Fruit fly (Drosophila melanogaster) whole organism, embryonic: ENCODE data around the gene CG13962.

Experiments
- CG10959 ChIP-seq: fragments of 200-800 bp; sonication (Bioruptor generic); IDR thresholded peaks from 2 replicates; pipeline ENCODE4 v1.3.6; 2022; ENCODE audit warnings: missing biosample characterization, missing genetic modification characterization
- CG18619 ChIP-seq: fragments of 200-800 bp; sonication (Bioruptor generic); optimal IDR thresholded peaks from 3 replicates; lab custom pipeline; 2017; ENCODE audit warnings: missing biosample characterization, mild to moderate bottlenecking, missing genetic modification characterization
- CG2678 ChIP-seq: fragments of 200-800 bp; sonication (Bioruptor generic); optimal IDR thresholded peaks from 3 replicates; lab custom pipeline; 2019; ENCODE audit warnings: missing biosample characterization, mild to moderate bottlenecking, missing genetic modification characterization, moderate library complexity
- CG8281 ChIP-seq: fragments of 200-800 bp; sonication (Bioruptor generic); optimal IDR thresholded peaks from 2 replicates; lab custom pipeline; 2018; ENCODE audit warnings: missing biosample characterization, mild to moderate bottlenecking, missing genetic modification characterization, moderate library complexity
- CG8924 ChIP-seq: fragments of 200-800 bp; optimal IDR thresholded peaks from 3 replicates; lab custom pipeline; 2019; ENCODE audit warnings: missing biosample characterization, mild to moderate bottlenecking, missing genetic modification characterization, moderate library complexity
- CG9932 ChIP-seq: fragments of 200-800 bp; sonication (Bioruptor generic); IDR thresholded peaks from 2 replicates; pipeline ENCODE4 v1.3.6; 2022; ENCODE audit warnings: missing biosample characterization, missing genetic modification characterization
- abd-A ChIP-seq: fragments of 200-800 bp; sonication (Bioruptor generic); optimal IDR thresholded peaks from 3 replicates; lab custom pipeline; 2019; ENCODE audit warnings: missing biosample characterization, mild to moderate bottlenecking, missing genetic modification characterization, moderate library complexity
- ase ChIP-seq: fragments of 200-800 bp; sonication (Bioruptor generic); IDR thresholded peaks from 3 replicates; pipeline ENCODE4 v1.3.6; 2022; ENCODE audit warnings: missing biosample characterization, missing genetic modification characterization
- crp ChIP-seq, 2 experiments: fragments of 200-800 bp; sonication (Bioruptor generic); optimal IDR thresholded peaks; 2 replicates in 1 of 2; 3 replicates in 1 of 2; lab custom pipeline; 2017; ENCODE audit warnings: missing biosample characterization in 2 of 2, missing genetic modification characterization in 2 of 2, mild to moderate bottlenecking in 1 of 2, moderate library complexity in 1 of 2
- en ChIP-seq: fragments of 200-800 bp; sonication (Bioruptor generic); optimal IDR thresholded peaks from 2 replicates; lab custom pipeline; 2016; ENCODE audit warnings: missing biosample characterization, missing genetic modification characterization
- hb ChIP-seq: fragments of 200-800 bp; sonication (Bioruptor generic); IDR thresholded peaks from 3 replicates; pipeline ENCODE4 v1.3.6; 2022; ENCODE audit warnings: missing biosample characterization, missing genetic modification characterization; ENCODE audit not compliant: partially characterized antibody
- insv ChIP-seq, 2 experiments: fragments of 200-800 bp; sonication (Bioruptor generic); optimal IDR thresholded peaks; 3 replicates each; lab custom pipeline; 2016 to 2018; ENCODE audit warnings: missing biosample characterization in 2 of 2, missing genetic modification characterization in 2 of 2
- tgo ChIP-seq: fragments of 200-800 bp; sonication (Bioruptor generic); IDR thresholded peaks from 3 replicates; pipeline ENCODE4 v1.3.6; 2022; ENCODE audit warnings: missing biosample characterization, missing genetic modification characterization

DNA sequence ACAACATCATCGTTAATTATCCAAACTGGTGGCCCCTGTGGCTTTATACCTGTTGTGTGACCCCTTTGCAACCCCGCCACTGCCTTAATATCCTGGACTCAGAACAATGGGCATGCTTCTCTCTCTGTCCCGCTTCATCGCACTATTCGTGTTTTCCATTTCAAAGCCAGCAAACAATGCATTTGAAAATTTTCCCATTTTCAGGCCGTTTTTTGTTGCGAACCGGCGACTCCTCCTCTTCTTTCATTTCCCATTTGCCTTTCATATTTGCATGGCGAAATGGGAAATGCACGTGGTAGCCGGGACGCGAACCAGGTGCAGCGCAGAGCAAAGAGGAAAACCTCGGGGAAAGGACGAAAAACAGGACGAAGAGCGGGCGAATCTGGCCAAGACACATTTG is 45.4 kb upstream of the CG13962 start:
- TF ChIP-seq insv (GFP tag; optimal IDR thresholded peaks at IDR 0.05; lab: Kevin White, UChicago) (no peak), crp (GFP tag; optimal IDR thresholded peaks at IDR 0.05; lab: Kevin White, UChicago) (no peak), hb (GFP tag; lab: Robert Waterston, UW) (no peak), abd-A (tag; lab: Kevin White, UChicago) (no peak), ase (GFP tag; lab: Robert Waterston, UW) (no peak), CG2678 (tag; lab: Kevin White, UChicago) (no peak), CG18619 (GFP tag; lab: Kevin White, UChicago) (no peak), CG10959 (GFP tag; lab: Robert Waterston, UW) (no peak), en (GFP tag; lab: Kevin White, UChicago) (no peak), CG9932 (GFP tag; lab: Robert Waterston, UW) (no peak), tgo (GFP tag; lab: Robert Waterston, UW) (no peak), CG8924 (tag; lab: Kevin White, UChicago) (no peak), CG8281 (tag; lab: Kevin White, UChicago) (no peak)
